Worm (Caenorhabditis elegans) whole organism, late embryonic: ENCODE data around the gene ZC84.1.
A peak's percentile ranks its signal among the peaks of the same experiment; 100 is the strongest.

Experiments used
- C08G9.2 ChIP-seq: sonication (generic microtip); optimal IDR thresholded peaks from 2 replicates; lab custom pipeline; 2016; ENCODE audit warnings: mild to moderate bottlenecking, missing genetic modification characterization, moderate library complexity, missing compliant biosample characterization
- C38D4.7 ChIP-seq: fragments of 200-800 bp; sonication (Bioruptor generic); optimal IDR thresholded peaks from 2 replicates; lab custom pipeline; 2018; ENCODE audit warnings: mild to moderate bottlenecking, missing genetic modification characterization, moderate library complexity, missing compliant biosample characterization
- K02D7.2 ChIP-seq: sonication (generic microtip); optimal IDR thresholded peaks from 2 replicates; lab custom pipeline; 2017; ENCODE audit warnings: mild to moderate bottlenecking, missing genetic modification characterization, missing compliant biosample characterization
- K09A11.1 ChIP-seq: sonication (generic microtip); optimal IDR thresholded peaks from 2 replicates; lab custom pipeline; 2017; ENCODE audit warnings: antibody characterized with exemption, mild to moderate bottlenecking, missing genetic modification characterization, missing compliant biosample characterization; ENCODE audit not compliant: insufficient read depth
- ama-1 ChIP-seq: fragments of 150-350 bp; optimal IDR thresholded peaks from 2 replicates; lab custom pipeline; 2014
- ceh-18 ChIP-seq: sonication (generic microtip); optimal IDR thresholded peaks from 2 replicates; lab custom pipeline; 2016; ENCODE audit warnings: missing genetic modification characterization, missing compliant biosample characterization
- ceh-19 ChIP-seq: fragments of 200-800 bp; sonication (Bioruptor generic); optimal IDR thresholded peaks from 2 replicates; lab custom pipeline; 2018; ENCODE audit warnings: mild to moderate bottlenecking, missing genetic modification characterization, missing compliant biosample characterization
- ceh-22 ChIP-seq: sonication (generic microtip); optimal IDR thresholded peaks from 2 replicates; lab custom pipeline; 2017; ENCODE audit warnings: missing biosample characterization, missing genetic modification characterization
- ceh-30 ChIP-seq: fragments of 150-350 bp; optimal IDR thresholded peaks from 2 replicates; lab custom pipeline; 2014; ENCODE audit warnings: missing biosample characterization, missing genetic modification characterization
- ceh-31 ChIP-seq: sonication (generic microtip); optimal IDR thresholded peaks from 2 replicates; lab custom pipeline; 2016; ENCODE audit warnings: missing genetic modification characterization, missing compliant biosample characterization
- ceh-34 ChIP-seq: sonication (generic microtip); optimal IDR thresholded peaks from 2 replicates; lab custom pipeline; 2016; ENCODE audit warnings: mild to moderate bottlenecking, missing genetic modification characterization, missing compliant biosample characterization
- ceh-45 ChIP-seq: fragments of 200-800 bp; sonication (Bioruptor generic); IDR thresholded peaks from 2 replicates; pipeline ENCODE4 v1.3.6; 2022; ENCODE audit warnings: missing genetic modification reagents, missing genetic modification characterization, missing compliant biosample characterization
- elt-4 ChIP-seq: sonication (generic microtip); optimal IDR thresholded peaks from 2 replicates; lab custom pipeline; 2016; ENCODE audit warnings: missing genetic modification characterization, missing compliant biosample characterization
- ets-4 ChIP-seq: sonication (generic microtip); optimal IDR thresholded peaks from 2 replicates; lab custom pipeline; 2016; ENCODE audit warnings: missing genetic modification characterization, missing compliant biosample characterization
- hlh-13 ChIP-seq: fragments of 200-800 bp; sonication (Bioruptor generic); optimal IDR thresholded peaks from 2 replicates; lab custom pipeline; 2018; ENCODE audit warnings: mild to moderate bottlenecking, missing genetic modification characterization, missing compliant biosample characterization
- hlh-15 ChIP-seq: sonication (generic microtip); optimal IDR thresholded peaks from 2 replicates; lab custom pipeline; 2016; ENCODE audit warnings: missing genetic modification characterization, missing compliant biosample characterization
- hlh-30 ChIP-seq: sonication (generic microtip); optimal IDR thresholded peaks from 2 replicates; lab custom pipeline; 2017; ENCODE audit warnings: antibody characterized with exemption, missing genetic modification characterization, missing compliant biosample characterization; ENCODE audit not compliant: insufficient read depth
- hlh-8 ChIP-seq: sonication (generic microtip); optimal IDR thresholded peaks from 2 replicates; lab custom pipeline; 2016; ENCODE audit warnings: missing genotype, missing genetic modification characterization, missing compliant biosample characterization
- lim-6 ChIP-seq: sonication (generic microtip); optimal IDR thresholded peaks from 2 replicates; lab custom pipeline; 2016; ENCODE audit warnings: missing genetic modification characterization, missing compliant biosample characterization
- lin-11 ChIP-seq: fragments of 200-800 bp; sonication (Bioruptor generic); optimal IDR thresholded peaks from 2 replicates; lab custom pipeline; 2018; ENCODE audit warnings: mild to moderate bottlenecking, missing genetic modification characterization, missing compliant biosample characterization
- nhr-11 ChIP-seq: fragments of 150-350 bp; optimal IDR thresholded peaks from 2 replicates; lab custom pipeline; 2014; ENCODE audit warnings: missing biosample characterization, missing genetic modification characterization
- nhr-232 ChIP-seq: sonication (generic microtip); optimal IDR thresholded peaks from 2 replicates; lab custom pipeline; 2016; ENCODE audit warnings: missing genetic modification characterization, missing compliant biosample characterization
- odd-2 ChIP-seq: sonication (generic microtip); optimal IDR thresholded peaks from 2 replicates; lab custom pipeline; 2017; ENCODE audit warnings: antibody characterized with exemption, mild to moderate bottlenecking, missing genetic modification characterization, missing compliant biosample characterization
- pag-3 ChIP-seq: sonication (generic microtip); optimal IDR thresholded peaks from 2 replicates; lab custom pipeline; 2016; ENCODE audit warnings: missing compliant biosample characterization, missing genetic modification characterization, borderline replicate concordance
- pat-9 ChIP-seq: fragments of 200-800 bp; sonication (Bioruptor generic); optimal IDR thresholded peaks from 2 replicates; lab custom pipeline; 2018; ENCODE audit warnings: mild to moderate bottlenecking, missing genetic modification characterization, moderate library complexity, missing compliant biosample characterization
- pax-1 ChIP-seq: fragments of 150-350 bp; optimal IDR thresholded peaks from 2 replicates; lab custom pipeline; 2014; ENCODE audit warnings: missing biosample characterization, missing genetic modification characterization
- pha-2 ChIP-seq: sonication (generic microtip); optimal IDR thresholded peaks from 2 replicates; lab custom pipeline; 2017; ENCODE audit warnings: mild to moderate bottlenecking, missing genetic modification characterization, missing compliant biosample characterization
- pha-4 ChIP-seq: fragments of 150-350 bp; optimal IDR thresholded peaks from 2 replicates; lab custom pipeline; 2018; ENCODE audit warnings: missing biosample characterization, missing genetic modification reagents, missing genetic modification characterization
- pros-1 ChIP-seq: fragments of 150-350 bp; optimal IDR thresholded peaks from 2 replicates; lab custom pipeline; 2014; ENCODE audit warnings: missing biosample characterization, missing genetic modification reagents, missing genetic modification characterization
- rnt-1 ChIP-seq: sonication (generic microtip); optimal IDR thresholded peaks from 2 replicates; lab custom pipeline; 2016; ENCODE audit warnings: missing genetic modification characterization, missing compliant biosample characterization
- sdc-2 ChIP-seq: sonication (generic microtip); optimal IDR thresholded peaks from 2 replicates; lab custom pipeline; 2016; ENCODE audit warnings: missing genotype, missing genetic modification characterization, missing compliant biosample characterization
- sox-4 ChIP-seq: sonication (generic microtip); optimal IDR thresholded peaks from 2 replicates; lab custom pipeline; 2017; ENCODE audit warnings: mild to moderate bottlenecking, missing genetic modification characterization, inconsistent platforms, missing compliant biosample characterization
- syd-9 ChIP-seq: sonication (generic microtip); optimal IDR thresholded peaks from 2 replicates; lab custom pipeline; 2016; ENCODE audit warnings: mild to moderate bottlenecking, missing genetic modification characterization, moderate library complexity, missing compliant biosample characterization
- ttx-3 ChIP-seq: sonication (generic microtip); optimal IDR thresholded peaks from 2 replicates; lab custom pipeline; 2016; ENCODE audit warnings: missing genetic modification reagents, missing genetic modification characterization, missing compliant biosample characterization
- unc-55 ChIP-seq: sonication (generic microtip); optimal IDR thresholded peaks from 2 replicates; lab custom pipeline; 2017; ENCODE audit warnings: missing biosample characterization, missing genetic modification reagents, missing genetic modification characterization
- unc-86 ChIP-seq: sonication (generic microtip); optimal IDR thresholded peaks from 2 replicates; lab custom pipeline; 2016; ENCODE audit warnings: missing genetic modification characterization, missing compliant biosample characterization
- ztf-16 ChIP-seq: sonication (generic microtip); optimal IDR thresholded peaks from 2 replicates; lab custom pipeline; 2017; ENCODE audit warnings: missing genetic modification characterization, missing compliant biosample characterization

ZC84.1 gene

DNA sequence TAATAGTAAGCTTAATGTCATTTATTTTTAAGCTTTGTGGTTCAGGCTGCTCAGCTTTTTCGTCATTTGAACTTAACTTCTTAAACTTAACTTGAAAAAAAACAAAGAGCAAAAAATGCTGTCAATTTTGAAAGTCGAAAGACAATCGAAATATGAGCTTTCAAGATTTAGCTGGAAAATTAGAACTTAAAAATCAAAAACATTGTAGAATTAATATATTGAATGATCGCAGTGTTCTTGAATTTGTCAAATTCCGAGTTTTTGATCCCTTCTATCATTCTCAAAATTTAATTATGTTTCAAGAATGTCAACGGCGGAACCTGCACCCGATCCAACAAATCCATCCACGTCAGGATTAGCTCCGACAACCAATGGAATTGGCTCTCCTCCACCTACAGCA lies 24.8 kb downstream of the ZC84.1 start, which contains the start of gene tax-4:
tax-4 (plus strand) TSS at position 301 of the 400 bp plus-strand sequence.
- no peak for TF ChIP-seq ceh-18 (tag; lab: Kevin White, UChicago)
- TF ChIP-seq pat-9: no peak
- no peak for TF ChIP-seq pha-2
- no peak for TF ChIP-seq ttx-3 (tag; lab: Kevin White, UChicago)
- no peak for TF ChIP-seq nhr-11 (tag; lab: Kevin White, UChicago)
- no peak for TF ChIP-seq hlh-30 (tag; lab: Kevin White, UChicago)
- TF ChIP-seq ceh-30 (tag; lab: Kevin White, UChicago): no peak
- no peak for TF ChIP-seq ets-4 (tag; lab: Kevin White, UChicago)
- no peak for TF ChIP-seq ceh-22 (tag; lab: Kevin White, UChicago)
- no peak for TF ChIP-seq ama-1 (lab: Kevin White, UChicago)
- TF ChIP-seq, all 69 proteins: peak for 0

DNA sequence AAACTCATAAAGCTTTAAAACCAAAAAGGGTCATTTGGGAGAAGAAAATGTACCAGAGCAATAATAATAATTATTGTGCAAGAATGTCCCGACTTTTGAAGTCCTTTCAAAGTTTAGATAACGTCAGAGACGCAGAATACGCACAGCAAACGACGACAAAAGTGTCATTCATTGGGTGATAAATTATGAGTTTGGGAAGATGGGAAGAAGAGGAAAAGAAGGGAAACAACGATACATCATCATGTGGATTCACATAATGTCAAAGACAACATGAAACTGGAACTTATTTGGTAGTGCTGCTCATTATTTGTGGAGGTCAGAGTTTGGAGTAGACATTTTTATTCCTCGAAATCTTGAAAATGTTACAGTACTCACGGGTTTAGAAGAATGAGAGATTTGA lies 28.2 kb downstream of the ZC84.1 start:
- TF ChIP-seq unc-55 (GFP tag; lab: Kevin White, UChicago) (peak; percentile 44), hlh-15 (tag; lab: Kevin White, UChicago) (no peak), ceh-34 (no peak)

DNA sequence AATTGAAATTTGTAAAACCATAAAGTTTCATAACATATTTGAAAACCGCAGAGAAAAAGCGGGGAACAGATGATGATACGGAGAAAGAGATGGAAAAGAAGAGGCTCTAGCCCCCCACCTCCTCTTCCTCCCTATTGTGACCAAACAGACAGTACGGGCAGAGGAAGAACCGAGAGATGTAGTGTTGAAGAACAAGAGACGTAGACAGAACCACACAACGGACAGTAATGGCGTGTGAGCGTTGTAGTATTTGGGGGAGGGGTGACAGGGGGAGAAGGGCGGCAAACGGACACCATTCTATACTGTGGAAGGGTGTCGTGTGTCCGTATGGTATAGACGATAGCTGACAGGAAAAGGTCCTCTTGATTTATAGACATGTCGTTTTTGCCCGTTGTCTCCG lies 30.1 kb downstream of the ZC84.1 start:
- TF ChIP-seq pag-3: no peak
- peak; percentile 22 for TF ChIP-seq syd-9 (tag; lab: Kevin White, UChicago)
- TF ChIP-seq hlh-13 (GFP tag; lab: Kevin White, UChicago): no peak
- TF ChIP-seq ets-4 (tag; lab: Kevin White, UChicago): no peak

DNA sequence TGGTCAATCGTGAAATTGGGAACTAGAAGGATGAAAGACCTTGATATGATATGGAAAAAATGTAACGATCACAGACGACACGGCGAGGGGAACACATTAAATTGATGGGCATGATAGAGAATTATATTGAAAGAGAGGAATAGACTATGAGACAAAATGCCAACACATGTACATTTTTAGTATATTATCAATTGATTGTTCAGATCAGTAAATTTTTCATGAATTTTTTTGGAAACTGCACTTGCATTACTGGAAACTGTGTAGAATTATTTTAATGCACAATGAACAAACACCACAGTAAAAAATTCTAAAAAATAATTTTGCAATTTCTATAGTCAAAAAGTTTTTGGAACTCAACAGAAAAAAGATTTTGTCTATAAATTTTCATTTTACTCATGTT lies 32.8 kb downstream of the ZC84.1 start:
- no peak for TF ChIP-seq C38D4.7 (GFP tag; lab: Kevin White, UChicago)
- no peak for TF ChIP-seq ceh-34
- no peak for TF ChIP-seq ceh-45 (GFP tag; lab: Robert Waterston, UW)
- no peak for TF ChIP-seq sox-4 (tag; lab: Kevin White, UChicago)
- TF ChIP-seq sdc-2: no peak
- no peak for TF ChIP-seq pax-1 (tag; lab: Kevin White, UChicago)
- no peak for TF ChIP-seq K02D7.2 (tag; lab: Kevin White, UChicago)
- TF ChIP-seq pros-1 (tag; lab: Kevin White, UChicago): no peak
- no peak for TF ChIP-seq ama-1 (lab: Kevin White, UChicago)
- TF ChIP-seq ets-4 (tag; lab: Kevin White, UChicago): no peak
- TF ChIP-seq hlh-8 (tag; lab: Kevin White, UChicago): no peak
- TF ChIP-seq lim-6 (tag; lab: Kevin White, UChicago): no peak
- TF ChIP-seq ceh-18 (tag; lab: Kevin White, UChicago): no peak
- no peak for TF ChIP-seq pha-4 (tag; lab: Kevin White, UChicago)
- no peak for TF ChIP-seq unc-86 (tag; lab: Kevin White, UChicago)
- no peak for TF ChIP-seq C08G9.2 (tag; lab: Kevin White, UChicago)
- TF ChIP-seq nhr-232 (tag; lab: Kevin White, UChicago): no peak
- no peak for TF ChIP-seq ceh-31 (tag; lab: Kevin White, UChicago)
- TF ChIP-seq lin-11 (tag; lab: Kevin White, UChicago): no peak
- no peak for TF ChIP-seq rnt-1 (tag; lab: Kevin White, UChicago)

DNA sequence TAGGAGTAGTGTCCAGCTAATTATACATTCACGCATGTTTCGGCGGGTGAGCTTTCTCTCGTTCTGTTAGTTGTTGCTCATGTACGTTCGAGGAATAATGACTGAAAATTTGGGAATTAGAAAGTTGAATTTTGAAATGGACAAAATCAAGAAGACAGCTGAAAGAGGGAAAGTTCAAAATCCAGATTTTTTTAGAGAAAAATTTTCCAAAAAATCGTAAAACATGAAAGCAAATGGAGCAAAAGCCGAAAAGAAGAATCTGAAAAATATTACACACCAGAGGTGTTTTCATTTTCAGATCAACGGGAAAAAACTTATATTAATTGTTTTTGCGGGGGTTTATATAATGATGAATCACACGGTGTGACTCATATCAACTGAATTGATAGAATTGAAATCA lies 33.4 kb downstream of the ZC84.1 start, which contains the start of gene ina-1:
ina-1 (minus strand) TSS at position 101 of the 400 bp plus-strand sequence.
- TF ChIP-seq ztf-16 (no peak), nhr-11 (tag; lab: Kevin White, UChicago) (no peak)

DNA sequence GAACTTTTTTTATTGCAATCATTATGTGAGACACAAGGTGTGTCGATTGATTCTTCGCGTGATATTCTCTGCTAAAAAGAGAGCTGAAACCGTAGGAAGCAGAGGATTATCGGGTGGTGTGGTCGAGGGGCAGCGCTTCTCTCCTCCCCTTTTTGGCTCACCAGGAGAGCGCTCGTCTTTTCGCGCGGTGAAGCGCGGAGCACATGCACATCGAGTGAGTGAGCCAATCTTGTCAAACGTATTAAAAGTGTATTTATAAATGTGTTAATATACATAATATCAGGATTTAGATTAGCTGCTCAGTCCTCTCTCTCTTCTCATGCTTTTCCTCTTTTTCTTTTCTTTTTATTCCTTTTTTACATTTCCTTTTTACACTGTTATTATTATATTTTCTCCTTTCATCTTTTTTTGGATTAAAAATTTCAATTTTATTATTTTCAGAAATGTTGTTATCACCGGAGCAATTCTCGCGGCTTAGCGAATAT lies 43.4 kb downstream of the ZC84.1 start, which contains the start of gene dgk-3:
dgk-3 (plus strand) TSS at position 435 of the 485 bp plus-strand sequence.
- no peak for TF ChIP-seq pros-1 (tag; lab: Kevin White, UChicago)
- TF ChIP-seq K09A11.1 (tag; lab: Kevin White, UChicago): no peak
- no peak for TF ChIP-seq elt-4 (tag; lab: Kevin White, UChicago)
- TF ChIP-seq ceh-31 (tag; lab: Kevin White, UChicago): no peak
- TF ChIP-seq ceh-19 (GFP tag; lab: Kevin White, UChicago): no peak
- no peak for TF ChIP-seq odd-2 (tag; lab: Kevin White, UChicago)
- TF ChIP-seq ttx-3 (tag; lab: Kevin White, UChicago): no peak
- TF ChIP-seq pat-9: no peak
